Fruit fly (Drosophila melanogaster) whole organism: ENCODE results near the gene CG33268.

ENCODE experiments used
- CG8478 ChIP-seq: fragments of >200 bp; optimal IDR thresholded peaks from 2 replicates; lab custom pipeline; 2018; ENCODE audit warnings: inconsistent platforms
- Dll ChIP-seq: fragments of >200 bp; optimal IDR thresholded peaks from 2 replicates; lab custom pipeline; 2017
- EcR ChIP-seq, 2 experiments: fragments of >200 bp; optimal IDR thresholded peaks; 2 replicates each; lab custom pipeline; 2017; ENCODE audit warnings: missing biosample characterization in 2 of 2, missing genetic modification characterization in 2 of 2, missing genetic modification reagents in 2 of 2
- pan ChIP-seq: fragments of >200 bp; optimal IDR thresholded peaks from 2 replicates; lab custom pipeline; 2017
- psq ChIP-seq: fragments of >200 bp; optimal IDR thresholded peaks from 2 replicates; lab custom pipeline; 2017
- usp ChIP-seq: fragments of >200 bp; optimal IDR thresholded peaks from 2 replicates; lab custom pipeline; 2017; ENCODE audit warnings: missing biosample characterization, missing genetic modification characterization, mixed read lengths

CG33268 gene

dm6 chr3L:11563972-11564533, 27.0 kb downstream of the CG33268 start, which contains the start of the genes CG46412 and CG33267:
CG46412 (minus strand) TSS chr3L:11564072.
CG33267 (plus strand) TSS chr3L:11564483.
- TF ChIP-seq usp (GFP tag; lab: Kevin White, UChicago) (no peak), Dll (lab: Kevin White, UChicago) (no peak), EcR (GFP tag; optimal IDR thresholded peaks at IDR 0.05; lab: Kevin White, UChicago) (no peak), pan (lab: Kevin White, UChicago) (no peak), CG8478 (lab: Kevin White, UChicago) (no peak), psq (lab: Kevin White, UChicago) (no peak)

- no peak for TF ChIP-seq CG8478 (lab: Kevin White, UChicago)
Observed at dm6 chr3L:11561946-11562760, 28.9 kb downstream of the CG33268 start, which contains the start of the genes CG7394 and Mob2. CG7394 (plus strand) TSS chr3L:11561996. Mob2 (minus strand) TSS chr3L:11562233.

- no peak for TF ChIP-seq psq (lab: Kevin White, UChicago)
- no peak for TF ChIP-seq CG8478 (lab: Kevin White, UChicago)
- TF ChIP-seq EcR (GFP tag; optimal IDR thresholded peaks at IDR 0.05; lab: Kevin White, UChicago), result peak; percentile 58 to 74
- no peak for TF ChIP-seq usp (GFP tag; lab: Kevin White, UChicago)
Observed at dm6 chr3L:11560885-11561284, 30.1 kb downstream of the CG33268 start.

dm6 chr3L:11557209-11557608, 33.8 kb downstream of the CG33268 start:
- no peak for TF ChIP-seq usp (GFP tag; lab: Kevin White, UChicago)

- TF ChIP-seq pan (lab: Kevin White, UChicago) (no peak), EcR (GFP tag; optimal IDR thresholded peaks at IDR 0.05; lab: Kevin White, UChicago) (no peak), Dll (lab: Kevin White, UChicago) (no peak), CG8478 (lab: Kevin White, UChicago) (no peak), usp (GFP tag; lab: Kevin White, UChicago) (no peak), psq (lab: Kevin White, UChicago) (no peak)
Observed at dm6 chr3L:11556637-11557036, 34.4 kb downstream of the CG33268 start.

dm6 chr3L:11555662-11556460, 35.2 kb downstream of the CG33268 start:
- no peak for TF ChIP-seq psq (lab: Kevin White, UChicago)
- no peak for TF ChIP-seq pan (lab: Kevin White, UChicago)
- TF ChIP-seq CG8478 (lab: Kevin White, UChicago), result no peak
- TF ChIP-seq Dll (lab: Kevin White, UChicago), result no peak
- no peak for TF ChIP-seq EcR (GFP tag; optimal IDR thresholded peaks at IDR 0.05; lab: Kevin White, UChicago)
- TF ChIP-seq usp (GFP tag; lab: Kevin White, UChicago), result no peak

dm6 chr3L:11554796-11555195, 36.2 kb downstream of the CG33268 start:
- no peak for TF ChIP-seq pan (lab: Kevin White, UChicago)
- no peak for TF ChIP-seq CG8478 (lab: Kevin White, UChicago)
- no peak for TF ChIP-seq psq (lab: Kevin White, UChicago)
- no peak for TF ChIP-seq usp (GFP tag; lab: Kevin White, UChicago)
- TF ChIP-seq Dll (lab: Kevin White, UChicago), result no peak
- no peak for TF ChIP-seq EcR (GFP tag; optimal IDR thresholded peaks at IDR 0.05; lab: Kevin White, UChicago)

dm6 chr3L:11554338-11554737, 36.7 kb downstream of the CG33268 start:
- TF ChIP-seq pan (lab: Kevin White, UChicago) (no peak), psq (lab: Kevin White, UChicago) (no peak), usp (GFP tag; lab: Kevin White, UChicago) (no peak), Dll (lab: Kevin White, UChicago) (no peak), CG8478 (lab: Kevin White, UChicago) (no peak), EcR (GFP tag; optimal IDR thresholded peaks at IDR 0.05; lab: Kevin White, UChicago) (no peak)

dm6 chr3L:11553672-11554068, 37.4 kb downstream of the CG33268 start:
- no peak for TF ChIP-seq Dll (lab: Kevin White, UChicago)
- TF ChIP-seq psq (lab: Kevin White, UChicago), result no peak
- TF ChIP-seq pan (lab: Kevin White, UChicago), result no peak
- TF ChIP-seq EcR (GFP tag; optimal IDR thresholded peaks at IDR 0.05; lab: Kevin White, UChicago), result no peak
- no peak for TF ChIP-seq CG8478 (lab: Kevin White, UChicago)
- no peak for TF ChIP-seq usp (GFP tag; lab: Kevin White, UChicago)

dm6 chr3L:11552996-11553671, 37.9 kb downstream of the CG33268 start:
- peak; percentile 56 for TF ChIP-seq CG8478 (lab: Kevin White, UChicago)
- peak; percentile 98 for TF ChIP-seq Dll (lab: Kevin White, UChicago)
- no peak for TF ChIP-seq pan (lab: Kevin White, UChicago)

- TF ChIP-seq psq (lab: Kevin White, UChicago) (no peak), Dll (lab: Kevin White, UChicago) (no peak), usp (GFP tag; lab: Kevin White, UChicago) (no peak)
Observed at dm6 chr3L:11551949-11552348, 39.1 kb downstream of the CG33268 start.
